Worm (Caenorhabditis elegans) whole organism, L3 larva: ENCODE results near the gene sdz-36.

ENCODE experiments used
- R02D3.7 ChIP-seq: fragments of 150-350 bp; optimal IDR thresholded peaks from 2 replicates; lab custom pipeline; 2014; ENCODE audit warnings: missing biosample characterization, missing genetic modification characterization
- daf-12 ChIP-seq: fragments of 150-350 bp; optimal IDR thresholded peaks from 2 replicates; lab custom pipeline; 2014; ENCODE audit warnings: missing biosample characterization, missing genetic modification reagents, missing genetic modification characterization
- lin-15B ChIP-seq: fragments of 150-350 bp; optimal IDR thresholded peaks from 2 replicates; lab custom pipeline; 2014; ENCODE audit warnings: missing biosample characterization, missing genetic modification characterization
- lin-39 ChIP-seq: fragments of 150-350 bp; optimal IDR thresholded peaks from 2 replicates; lab custom pipeline; 2018; ENCODE audit warnings: missing biosample characterization, missing genetic modification reagents, missing genetic modification characterization

DNA sequence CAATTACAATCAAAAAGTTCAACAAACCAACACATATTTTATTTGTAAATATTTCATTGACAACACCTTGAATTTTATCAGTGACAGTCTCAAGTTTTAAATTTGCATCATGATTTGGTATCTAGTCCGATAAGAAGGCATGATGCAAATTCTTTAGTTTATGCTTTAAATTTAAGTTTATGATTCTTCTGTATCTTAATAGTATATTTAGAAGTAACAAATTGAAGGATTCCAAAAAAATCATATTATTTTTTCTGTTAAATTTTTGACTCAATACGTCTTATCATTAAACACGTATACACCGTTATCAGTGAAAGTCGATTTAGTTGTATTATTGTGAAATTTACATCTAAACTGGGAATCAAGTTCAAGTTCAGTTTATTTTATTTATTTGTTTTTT is 39.5 kb upstream of the sdz-36 start, which contains the start of gene chca-1:
- TF ChIP-seq lin-15B (no peak), daf-12 (tag; lab: Kevin White, UChicago) (no peak), R02D3.7 (tag; lab: Kevin White, UChicago) (no peak), lin-39 (no peak)
